Worm (Caenorhabditis elegans) whole organism, L4 larva: Measurements from ENCODE around the gene T24B8.7.
"Not testable (repeated sequence)": the region's sequence is repeated elsewhere in the genome, so short reads cannot be mapped to it uniquely, and the experiment has no call there.

ENCODE experiments used
- D1046.2 ChIP-seq: fragments of 200-800 bp; sonication (Bioruptor generic); IDR thresholded peaks from 2 replicates; pipeline ENCODE4 v1.3.6; 2022; ENCODE audit warnings: missing genetic modification characterization, missing compliant biosample characterization
- F26F4.8 ChIP-seq: fragments of 200-800 bp; sonication (Bioruptor generic); conservative IDR thresholded peaks from 2 replicates; pipeline ENCODE4 v1.3.6; 2022; ENCODE audit warnings: missing genetic modification characterization, missing compliant biosample characterization
- F44E2.7 ChIP-seq: fragments of 200-800 bp; sonication (Bioruptor generic); IDR thresholded peaks from 2 replicates; pipeline ENCODE4 v2.1.2; 2022; ENCODE audit warnings: missing genetic modification characterization, missing compliant biosample characterization
- T26A8.4 ChIP-seq: fragments of 200-800 bp; sonication (Bioruptor generic); IDR thresholded peaks from 2 replicates; pipeline ENCODE4 v1.3.6; 2022; ENCODE audit warnings: missing genetic modification characterization, missing compliant biosample characterization
- Y105C5A.15 ChIP-seq: fragments of 200-800 bp; sonication (Bioruptor generic); IDR thresholded peaks from 2 replicates; pipeline ENCODE4 v1.3.6; 2022; ENCODE audit warnings: missing genetic modification characterization, missing compliant biosample characterization
- Y48G9A.11 ChIP-seq: fragments of 200-800 bp; sonication (Bioruptor generic); IDR thresholded peaks from 2 replicates; pipeline ENCODE4 v1.3.6; 2022; ENCODE audit warnings: missing genetic modification reagents, missing genetic modification characterization, missing compliant biosample characterization
- Y75B8A.6 ChIP-seq: fragments of 200-800 bp; sonication (Bioruptor generic); IDR thresholded peaks from 2 replicates; pipeline ENCODE4 v1.3.6; 2022; ENCODE audit warnings: missing genetic modification reagents, missing genetic modification characterization, missing compliant biosample characterization
- ZK337.2 ChIP-seq: fragments of 200-800 bp; sonication (Bioruptor generic); IDR thresholded peaks from 2 replicates; pipeline ENCODE4 v1.3.6; 2022; ENCODE audit warnings: missing genetic modification reagents, missing genetic modification characterization, missing compliant biosample characterization
- aha-1 ChIP-seq: fragments of 150-350 bp; peaks from one replicate; lab custom pipeline; 2014; ENCODE audit warnings: missing biosample characterization, missing genetic modification characterization
- arid-1 ChIP-seq: fragments of 200-800 bp; sonication (Bioruptor generic); conservative IDR thresholded peaks from 2 replicates; pipeline ENCODE4 v1.3.6; 2022; ENCODE audit warnings: missing genetic modification reagents, missing genetic modification characterization, missing compliant biosample characterization
- ceh-20 ChIP-seq: fragments of 200-800 bp; sonication (Bioruptor generic); IDR thresholded peaks from 2 replicates; pipeline ENCODE4 v1.3.6; 2022; ENCODE audit warnings: missing genetic modification reagents, missing genetic modification characterization, missing compliant biosample characterization
- ceh-44 ChIP-seq: fragments of 200-800 bp; sonication (Bioruptor generic); IDR thresholded peaks from 2 replicates; pipeline ENCODE4 v1.3.6; 2022; ENCODE audit warnings: missing genetic modification reagents, missing genetic modification characterization, missing compliant biosample characterization
- dmd-6 ChIP-seq: fragments of 200-800 bp; sonication (Bioruptor generic); IDR thresholded peaks from 2 replicates; pipeline ENCODE4 v1.3.6; 2022; ENCODE audit warnings: missing genetic modification reagents, missing genetic modification characterization, missing compliant biosample characterization
- dmd-8 ChIP-seq: fragments of 200-800 bp; sonication (Bioruptor generic); IDR thresholded peaks from 2 replicates; pipeline ENCODE4 v1.3.6; 2022; ENCODE audit warnings: missing genetic modification characterization, missing compliant biosample characterization
- dmd-9 ChIP-seq: fragments of 200-800 bp; sonication (Bioruptor generic); IDR thresholded peaks from 2 replicates; pipeline ENCODE4 v1.3.6; 2022; ENCODE audit warnings: missing genetic modification reagents, missing genetic modification characterization, missing compliant biosample characterization
- dve-1 ChIP-seq: sonication (generic microtip); optimal IDR thresholded peaks from 2 replicates; lab custom pipeline; 2017; ENCODE audit warnings: antibody characterized with exemption, mild to moderate bottlenecking, missing genetic modification characterization, missing compliant biosample characterization; ENCODE audit not compliant: insufficient read depth
- egl-43 ChIP-seq: fragments of 200-800 bp; sonication (Bioruptor generic); IDR thresholded peaks from 2 replicates; pipeline ENCODE4 v1.3.6; 2022; ENCODE audit warnings: missing genetic modification reagents, missing genetic modification characterization, missing compliant biosample characterization
- hmg-1.1 ChIP-seq: fragments of 200-800 bp; sonication (Bioruptor generic); IDR thresholded peaks from 2 replicates; pipeline ENCODE4 v1.3.6; 2022; ENCODE audit warnings: missing genetic modification reagents, missing genetic modification characterization, missing compliant biosample characterization
- lim-7 ChIP-seq: fragments of 200-800 bp; sonication (Bioruptor generic); IDR thresholded peaks from 2 replicates; pipeline ENCODE4 v1.3.6; 2022; ENCODE audit warnings: missing genetic modification characterization, missing compliant biosample characterization
- lin-1 ChIP-seq: fragments of 200-800 bp; sonication (Bioruptor generic); IDR thresholded peaks from 2 replicates; pipeline ENCODE4 v1.3.6; 2022; ENCODE audit warnings: missing genetic modification reagents, missing genetic modification characterization, missing compliant biosample characterization
- lin-29 ChIP-seq: fragments of 200-800 bp; sonication (Bioruptor generic); IDR thresholded peaks from 2 replicates; pipeline ENCODE4 v1.3.6; 2022; ENCODE audit warnings: missing genetic modification reagents, missing genetic modification characterization, missing compliant biosample characterization
- lin-38 ChIP-seq: fragments of 200-800 bp; sonication (Bioruptor generic); IDR thresholded peaks from 2 replicates; pipeline ENCODE4 v1.3.6; 2022; ENCODE audit warnings: missing genetic modification reagents, missing genetic modification characterization, missing compliant biosample characterization
- madf-5 ChIP-seq, 2 experiments: fragments of 200-800 bp; sonication (Bioruptor generic); IDR thresholded peaks; 2 replicates each; pipeline ENCODE4 v1.3.6; 2022; ENCODE audit warnings: missing compliant biosample characterization in 2 of 2, missing genetic modification characterization in 2 of 2
- madf-9 ChIP-seq: fragments of 200-800 bp; sonication (Bioruptor generic); conservative IDR thresholded peaks from 2 replicates; pipeline ENCODE4 v1.3.6; 2022; ENCODE audit warnings: missing genetic modification reagents, missing genetic modification characterization, missing compliant biosample characterization
- mdt-29 ChIP-seq: fragments of 200-800 bp; sonication (Bioruptor generic); IDR thresholded peaks from 2 replicates; pipeline ENCODE4 v1.3.6; 2022; ENCODE audit warnings: missing genetic modification reagents, missing genetic modification characterization, missing compliant biosample characterization
- mxl-2 ChIP-seq: fragments of 200-800 bp; sonication (Bioruptor generic); conservative IDR thresholded peaks from 2 replicates; pipeline ENCODE4 v1.3.6; 2022; ENCODE audit warnings: missing genetic modification reagents, missing genetic modification characterization, missing compliant biosample characterization
- nhr-41 ChIP-seq: fragments of 200-800 bp; sonication (Bioruptor generic); IDR thresholded peaks from 2 replicates; pipeline ENCODE4 v1.3.6; 2022; ENCODE audit warnings: missing genetic modification reagents, missing genetic modification characterization, missing compliant biosample characterization
- nhr-42 ChIP-seq: fragments of 200-800 bp; sonication (Bioruptor generic); IDR thresholded peaks from 2 replicates; pipeline ENCODE4 v1.3.6; 2022; ENCODE audit warnings: missing genetic modification characterization, missing compliant biosample characterization
- pha-4 ChIP-seq, 2 experiments: fragments of 150-350 bp in 1 of 2; fragments of 200-800 bp in 1 of 2; sonication (Bioruptor generic) in 1 of 2; IDR thresholded peaks in 1 of 2; optimal IDR thresholded peaks in 1 of 2; 2 replicates each; pipeline versions ENCODE4 v1.3.6 to Lab custom; 2014 to 2022; ENCODE audit warnings: missing genetic modification characterization in 2 of 2, missing genetic modification reagents in 2 of 2, missing biosample characterization in 1 of 2, missing compliant biosample characterization in 1 of 2
- php-3 ChIP-seq: fragments of 200-800 bp; sonication (Bioruptor generic); IDR thresholded peaks from 2 replicates; pipeline ENCODE4 v1.3.6; 2022; ENCODE audit warnings: missing genetic modification reagents, missing genetic modification characterization, missing compliant biosample characterization
- saeg-2 ChIP-seq: fragments of 200-800 bp; sonication (Bioruptor generic); IDR thresholded peaks from 2 replicates; pipeline ENCODE4 v1.3.6; 2022; ENCODE audit warnings: missing genetic modification reagents, missing genetic modification characterization, missing compliant biosample characterization
- set-16 ChIP-seq: fragments of 200-800 bp; sonication (Bioruptor generic); IDR thresholded peaks from 2 replicates; pipeline ENCODE4 v1.3.6; 2022; ENCODE audit warnings: missing genetic modification reagents, missing genetic modification characterization, missing compliant biosample characterization
- snpc-1.2 ChIP-seq: fragments of 200-800 bp; sonication (Bioruptor generic); IDR thresholded peaks from 2 replicates; pipeline ENCODE4 v1.3.6; 2022; ENCODE audit warnings: missing genetic modification reagents, missing genetic modification characterization, missing compliant biosample characterization
- tra-1 ChIP-seq: fragments of 200-800 bp; sonication (Bioruptor generic); IDR thresholded peaks from 2 replicates; pipeline ENCODE4 v1.3.6; 2022; ENCODE audit warnings: missing genetic modification reagents, missing genetic modification characterization, missing compliant biosample characterization
- vab-7 ChIP-seq: fragments of 200-800 bp; sonication (Bioruptor generic); IDR thresholded peaks from 2 replicates; pipeline ENCODE4 v1.3.6; 2022; ENCODE audit warnings: missing genetic modification reagents, missing genetic modification characterization, missing compliant biosample characterization
- zfp-3 ChIP-seq: fragments of 200-800 bp; sonication (Bioruptor generic); conservative IDR thresholded peaks from 2 replicates; pipeline ENCODE4 v1.3.6; 2022; ENCODE audit warnings: missing genetic modification reagents, missing genetic modification characterization, missing compliant biosample characterization

T24B8.7 gene

ce11 chrII:9053564-9053963 is at the start of gene T24B8.7:
TSS of gene T24B8.7 (minus strand) at chrII:9053664.
- TF ChIP-seq dve-1 (tag; lab: Kevin White, UChicago): no peak
- TF ChIP-seq aha-1 (tag; lab: Kevin White, UChicago): peak; percentile 35

- TF ChIP-seq arid-1 (GFP tag; lab: Robert Waterston, UW) (peak; percentile 91), Y48G9A.11 (peak; percentile 85), saeg-2 (GFP tag; lab: Robert Waterston, UW) (0 out of 2 replicates have a peak, but pooled peaks have one; percentile 54), lim-7 (GFP tag; lab: Robert Waterston, UW) (peak; percentile 92), T26A8.4 (GFP tag; lab: Robert Waterston, UW) (peak; percentile 82), mdt-29 (peak; percentile 53; the same call in 1 of the 2 replicates), D1046.2 (GFP tag; lab: Robert Waterston, UW) (peak; percentile 86), ceh-20 (GFP tag; lab: Robert Waterston, UW) (peak; percentile 36; the same call in 1 of the 2 replicates), dmd-8 (GFP tag; lab: Robert Waterston, UW) (peak; percentile 97), egl-43 (GFP tag; lab: Robert Waterston, UW) (peak; percentile 96), set-16 (peak; percentile 74), snpc-1.2 (peak; percentile 91), ZK337.2 (GFP tag; lab: Robert Waterston, UW) (0 out of 2 replicates have a peak, but pooled peaks have one; percentile 41), mxl-2 (GFP tag; lab: Robert Waterston, UW) (0 out of 2 replicates have a peak, but pooled peaks have one; percentile 17), zfp-3 (GFP tag; lab: Robert Waterston, UW) (0 out of 2 replicates have a peak, but pooled peaks have one; percentile 29), lin-29 (GFP tag; lab: Robert Waterston, UW) (0 out of 2 replicates have a peak, but pooled peaks have one; percentile 42), nhr-41 (peak; percentile 74), madf-9 (peak; percentile 69), Y105C5A.15 (GFP tag; lab: Robert Waterston, UW) (peak; percentile 69; the same call in 1 of the 2 replicates), lin-38 (GFP tag; lab: Robert Waterston, UW) (peak; percentile 84), vab-7 (GFP tag; lab: Robert Waterston, UW) (peak; percentile 81), tra-1 (GFP tag; lab: Robert Waterston, UW) (peak; percentile 85; the same call in 1 of the 2 replicates), hmg-1.1 (GFP tag; lab: Robert Waterston, UW) (peak; percentile 20; the same call in 1 of the 2 replicates), dmd-9 (GFP tag; lab: Robert Waterston, UW) (peak; percentile 72), Y75B8A.6 (GFP tag; lab: Robert Waterston, UW) (0 out of 2 replicates have a peak, but pooled peaks have one; percentile 38), nhr-42 (GFP tag; lab: Robert Waterston, UW) (peak; percentile 78), php-3 (GFP tag; lab: Robert Waterston, UW) (peak; percentile 75), F44E2.7 (peak; percentile 93), lin-1 (GFP tag; lab: Robert Waterston, UW) (peak; percentile 87), F26F4.8 (GFP tag; lab: Robert Waterston, UW) (peak; percentile 89), madf-5 (GFP tag; IDR thresholded peaks at IDR 0.05; lab: Robert Waterston, UW) (peak; percentile 61 to 77; a peak in 2 of 4 replicates), ceh-44 (GFP tag; lab: Robert Waterston, UW) (peak; percentile 60; the same call in 1 of the 2 replicates), dmd-6 (GFP tag; lab: Robert Waterston, UW) (peak; percentile 37), pha-4 (GFP tag; IDR thresholded peaks at IDR 0.05; lab: Robert Waterston, UW) (peak; percentile 89)
- TF ChIP-seq pha-4 (tag; optimal IDR thresholded peaks at IDR 0.05; lab: Kevin White, UChicago): not testable (repeated sequence)
- TF ChIP-seq, all 104 proteins: peak for 34; not testable (repeated sequence) for 70
Measured at ce11 chrII:9102623-9103022, 49.2 kb upstream of the T24B8.7 start.
